Fruit fly (Drosophila melanogaster): ENCODE measurements around the gene TfIIFalpha.

- no peak for TF ChIP-seq Myc (optimal IDR thresholded peaks at IDR 0.05)
- no peak for TF ChIP-seq h (optimal IDR thresholded peaks at IDR 0.05)
- TF ChIP-seq ttk (optimal IDR thresholded peaks at IDR 0.05) = no peak
- TF ChIP-seq Sin3A (optimal IDR thresholded peaks at IDR 0.05) = no peak
- no peak for TF ChIP-seq psq (optimal IDR thresholded peaks at IDR 0.05)
Measured at dm6 chr3R:6430206-6430605, 49.9 kb downstream of the TfIIFalpha start.
